Fruit fly (Drosophila melanogaster) whole organism, embryonic: Measurements from ENCODE around the gene Tcs6.

ENCODE experiments used
- CG10321 ChIP-seq: fragments of 200-800 bp; sonication (Bioruptor generic); IDR thresholded peaks from 2 replicates; pipeline ENCODE4 v1.3.6; 2022; ENCODE audit warnings: missing biosample characterization, missing genetic modification characterization
- CG10654 ChIP-seq: fragments of 200-800 bp; sonication (Bioruptor generic); optimal IDR thresholded peaks from 2 replicates; lab custom pipeline; 2016; ENCODE audit warnings: missing biosample characterization, missing genetic modification characterization
- CG10959 ChIP-seq: fragments of 200-800 bp; sonication (Bioruptor generic); IDR thresholded peaks from 2 replicates; pipeline ENCODE4 v1.3.6; 2022; ENCODE audit warnings: missing biosample characterization, missing genetic modification characterization
- CG11247 ChIP-seq: fragments of 200-800 bp; sonication (Bioruptor generic); IDR thresholded peaks from 2 replicates; pipeline ENCODE4 v1.3.6; 2022; ENCODE audit warnings: missing biosample characterization, missing genetic modification characterization
- CG11723 ChIP-seq: fragments of 200-800 bp; sonication (Bioruptor generic); optimal IDR thresholded peaks from 2 replicates; lab custom pipeline; 2017; ENCODE audit warnings: missing biosample characterization, mild to moderate bottlenecking, missing genetic modification characterization
- CG13296 ChIP-seq: fragments of 200-800 bp; sonication (Bioruptor generic); optimal IDR thresholded peaks from 3 replicates; lab custom pipeline; 2018; ENCODE audit warnings: missing biosample characterization, mild to moderate bottlenecking, missing genetic modification characterization
- CG15269 ChIP-seq: fragments of 200-800 bp; sonication (Bioruptor generic); optimal IDR thresholded peaks from 2 replicates; lab custom pipeline; 2018; ENCODE audit warnings: missing biosample characterization, mild to moderate bottlenecking, missing genetic modification characterization, moderate library complexity
- CG1602 ChIP-seq: fragments of 200-800 bp; sonication (Bioruptor generic); optimal IDR thresholded peaks from 3 replicates; lab custom pipeline; 2016; ENCODE audit warnings: missing biosample characterization, missing genetic modification characterization
- CG16815 ChIP-seq: fragments of 200-800 bp; sonication (Bioruptor generic); optimal IDR thresholded peaks from 3 replicates; lab custom pipeline; 2017; ENCODE audit warnings: missing biosample characterization, mild to moderate bottlenecking, missing genetic modification characterization
- CG2199 ChIP-seq: fragments of 200-800 bp; sonication (Bioruptor generic); IDR thresholded peaks from 3 replicates; pipeline ENCODE4 v1.3.6; 2022; ENCODE audit warnings: missing biosample characterization, missing genetic modification characterization
- CG2712 ChIP-seq: fragments of 200-800 bp; optimal IDR thresholded peaks from 3 replicates; lab custom pipeline; 2019; ENCODE audit warnings: missing biosample characterization, mild to moderate bottlenecking, missing genetic modification characterization, moderate library complexity
- CG4328 ChIP-seq: fragments of 200-800 bp; sonication (Bioruptor generic); optimal IDR thresholded peaks from 3 replicates; lab custom pipeline; 2017; ENCODE audit warnings: missing biosample characterization, missing genetic modification reagents, missing genetic modification characterization
- CG7556 ChIP-seq: fragments of 200-800 bp; sonication (Bioruptor generic); optimal IDR thresholded peaks from 2 replicates; lab custom pipeline; 2017; ENCODE audit warnings: missing biosample characterization, mild to moderate bottlenecking, missing genetic modification characterization
- CG9727 ChIP-seq: fragments of 200-800 bp; sonication (Bioruptor generic); optimal IDR thresholded peaks from 3 replicates; lab custom pipeline; 2017; ENCODE audit warnings: missing biosample characterization, mild to moderate bottlenecking, missing genetic modification characterization
- CG9932 ChIP-seq: fragments of 200-800 bp; sonication (Bioruptor generic); IDR thresholded peaks from 2 replicates; pipeline ENCODE4 v1.3.6; 2022; ENCODE audit warnings: missing biosample characterization, missing genetic modification characterization
- CkIIα-i1 ChIP-seq: fragments of 200-800 bp; sonication (Bioruptor generic); IDR thresholded peaks from 2 replicates; pipeline ENCODE4 v1.3.6; 2022; ENCODE audit warnings: missing biosample characterization, missing genetic modification characterization
- Dip2 ChIP-seq: fragments of 200-800 bp; sonication (Bioruptor generic); IDR thresholded peaks from 2 replicates; pipeline ENCODE4 v1.3.6; 2022; ENCODE audit warnings: missing biosample characterization, missing genetic modification characterization
- Doc2 ChIP-seq: fragments of 200-800 bp; sonication (Bioruptor generic); IDR thresholded peaks from 2 replicates; pipeline ENCODE4 v1.3.6; 2022; ENCODE audit warnings: missing biosample characterization, missing genetic modification characterization
- E2f2 ChIP-seq: fragments of 200-800 bp; sonication (Bioruptor generic); IDR thresholded peaks from 2 replicates; pipeline ENCODE4 v1.3.6; 2022; ENCODE audit warnings: missing biosample characterization, missing genetic modification characterization
- ERR ChIP-seq: fragments of 200-800 bp; sonication (Bioruptor generic); optimal IDR thresholded peaks from 2 replicates; lab custom pipeline; 2016; ENCODE audit warnings: missing biosample characterization, missing genetic modification characterization
- Eip74EF ChIP-seq, 2 experiments: fragments of 200-800 bp in 1 of 2; fragments of >200 bp in 1 of 2; sonication (Bioruptor generic) in 1 of 2; optimal IDR thresholded peaks; 2 replicates each; lab custom pipeline; 2017 to 2019; ENCODE audit warnings: missing biosample characterization in 2 of 2, missing genetic modification characterization in 2 of 2, mild to moderate bottlenecking in 1 of 2, moderate library complexity in 1 of 2
- Gsc ChIP-seq: fragments of 200-800 bp; sonication (Bioruptor generic); IDR thresholded peaks from 2 replicates; pipeline ENCODE4 v1.3.6; 2022; ENCODE audit warnings: missing biosample characterization, missing genetic modification characterization
- Hey ChIP-seq: fragments of 200-800 bp; sonication (Bioruptor generic); optimal IDR thresholded peaks from 3 replicates; lab custom pipeline; 2018; ENCODE audit warnings: missing biosample characterization, mild to moderate bottlenecking, missing genetic modification characterization
- Hr39 ChIP-seq: fragments of >200 bp; optimal IDR thresholded peaks from 2 replicates; lab custom pipeline; 2017
- NC2α ChIP-seq: fragments of 200-800 bp; sonication (Bioruptor generic); optimal IDR thresholded peaks from 2 replicates; lab custom pipeline; 2016; ENCODE audit warnings: missing biosample characterization, missing genetic modification characterization
- Spps ChIP-seq: fragments of 200-800 bp; sonication (Bioruptor generic); optimal IDR thresholded peaks from 2 replicates; lab custom pipeline; 2018; ENCODE audit warnings: missing biosample characterization, mild to moderate bottlenecking, missing genetic modification characterization
- Stat92E ChIP-seq, 3 experiments: fragments of >200 bp in 2 of 3; fragments of 200-800 bp in 1 of 3; sonication (Bioruptor generic) in 1 of 3; optimal IDR thresholded peaks; 2 replicates each; lab custom pipeline; 2017 to 2019; ENCODE audit warnings: missing biosample characterization in 3 of 3, missing genetic modification characterization in 3 of 3, mild to moderate bottlenecking in 1 of 3, moderate library complexity in 1 of 3
- TFAM ChIP-seq: fragments of 200-800 bp; sonication (Bioruptor generic); optimal IDR thresholded peaks from 2 replicates; lab custom pipeline; 2017; ENCODE audit warnings: missing biosample characterization, missing genetic modification characterization, inconsistent platforms
- ab ChIP-seq: fragments of 200-800 bp; sonication (Bioruptor generic); optimal IDR thresholded peaks from 2 replicates; lab custom pipeline; 2016; ENCODE audit warnings: missing biosample characterization, missing genetic modification characterization
- ac ChIP-seq: fragments of 200-800 bp; sonication (Bioruptor generic); optimal IDR thresholded peaks from 3 replicates; lab custom pipeline; 2017; ENCODE audit warnings: missing biosample characterization, mild to moderate bottlenecking, missing genetic modification characterization
- ato ChIP-seq: fragments of 200-800 bp; sonication (Bioruptor generic); IDR thresholded peaks from 2 replicates; pipeline ENCODE4 v1.3.6; 2022; ENCODE audit warnings: missing biosample characterization, missing genetic modification characterization; ENCODE audit not compliant: partially characterized antibody
- bbx ChIP-seq: fragments of 200-800 bp; sonication (Bioruptor generic); IDR thresholded peaks from 2 replicates; pipeline ENCODE4 v1.3.6; 2022; ENCODE audit warnings: missing biosample characterization, missing genetic modification characterization; ENCODE audit not compliant: partially characterized antibody
- cas ChIP-seq: fragments of 200-800 bp; sonication (Bioruptor generic); IDR thresholded peaks from 2 replicates; pipeline ENCODE4 v1.3.6; 2022; ENCODE audit warnings: missing biosample characterization, missing genetic modification characterization
- chif ChIP-seq, 2 experiments: fragments of 200-800 bp; sonication (Bioruptor generic); optimal IDR thresholded peaks; 3 replicates each; lab custom pipeline; 2016; ENCODE audit warnings: missing biosample characterization in 2 of 2, missing genetic modification characterization in 2 of 2
- crc ChIP-seq: fragments of 200-800 bp; sonication (Bioruptor generic); optimal IDR thresholded peaks from 2 replicates; lab custom pipeline; 2016; ENCODE audit warnings: missing biosample characterization, missing genetic modification characterization
- dm ChIP-seq: fragments of 200-800 bp; sonication (Bioruptor generic); optimal IDR thresholded peaks from 3 replicates; lab custom pipeline; 2016; ENCODE audit warnings: missing biosample characterization, missing genetic modification characterization
- eyg ChIP-seq: fragments of 200-800 bp; sonication (Bioruptor generic); optimal IDR thresholded peaks from 3 replicates; lab custom pipeline; 2016; ENCODE audit warnings: missing biosample characterization, missing genetic modification characterization
- fru ChIP-seq: fragments of >200 bp; optimal IDR thresholded peaks from 2 replicates; lab custom pipeline; 2017
- gro ChIP-seq: fragments of 200-800 bp; sonication (Bioruptor generic); optimal IDR thresholded peaks from 2 replicates; lab custom pipeline; 2016; ENCODE audit warnings: missing biosample characterization, missing genetic modification characterization
- insv ChIP-seq, 2 experiments: fragments of 200-800 bp; sonication (Bioruptor generic); optimal IDR thresholded peaks; 3 replicates each; lab custom pipeline; 2016 to 2018; ENCODE audit warnings: missing biosample characterization in 2 of 2, missing genetic modification characterization in 2 of 2
- knrl ChIP-seq: fragments of 200-800 bp; sonication (Bioruptor generic); IDR thresholded peaks from 3 replicates; pipeline ENCODE4 v1.3.6; 2022; ENCODE audit warnings: missing biosample characterization, missing genetic modification characterization; ENCODE audit not compliant: partially characterized antibody
- lbe ChIP-seq: fragments of 200-800 bp; sonication (Bioruptor generic); optimal IDR thresholded peaks from 2 replicates; lab custom pipeline; 2016; ENCODE audit warnings: missing biosample characterization, mild to moderate bottlenecking, missing genetic modification characterization
- lov ChIP-seq, 2 experiments: fragments of 200-800 bp in 1 of 2; fragments of >200 bp in 1 of 2; sonication (Bioruptor generic) in 1 of 2; IDR thresholded peaks in 1 of 2; optimal IDR thresholded peaks in 1 of 2; 2 replicates in 1 of 2; 3 replicates in 1 of 2; pipeline versions ENCODE4 v1.3.6 to Lab custom; 2017 to 2022; ENCODE audit warnings: missing biosample characterization in 1 of 2, missing genetic modification characterization in 1 of 2
- mld ChIP-seq: fragments of 200-800 bp; sonication (Bioruptor generic); IDR thresholded peaks from 3 replicates; pipeline ENCODE4 v1.3.6; 2022; ENCODE audit warnings: missing biosample characterization, missing genetic modification characterization; ENCODE audit not compliant: partially characterized antibody
- nerfin-2 ChIP-seq: fragments of 200-800 bp; sonication (Bioruptor generic); IDR thresholded peaks from 2 replicates; pipeline ENCODE4 v1.3.6; 2022; ENCODE audit warnings: missing biosample characterization, missing genetic modification characterization; ENCODE audit not compliant: partially characterized antibody
- nom ChIP-seq: fragments of 200-800 bp; sonication (Bioruptor generic); optimal IDR thresholded peaks from 2 replicates; lab custom pipeline; 2017; ENCODE audit warnings: missing biosample characterization, missing genetic modification characterization, mild to moderate bottlenecking, moderate library complexity, missing genetic modification reagents
- sima ChIP-seq: fragments of 200-800 bp; sonication (Bioruptor generic); optimal IDR thresholded peaks from 2 replicates; lab custom pipeline; 2016; ENCODE audit warnings: missing biosample characterization, missing genetic modification characterization
- sob ChIP-seq: fragments of 200-800 bp; sonication (Bioruptor generic); IDR thresholded peaks from 2 replicates; pipeline ENCODE4 v1.3.6; 2022; ENCODE audit warnings: missing biosample characterization, missing genetic modification characterization
- tap ChIP-seq: fragments of 200-800 bp; optimal IDR thresholded peaks from 3 replicates; lab custom pipeline; 2019; ENCODE audit warnings: missing biosample characterization, mild to moderate bottlenecking, missing genetic modification characterization, moderate library complexity
- tll ChIP-seq, 2 experiments: fragments of 200-800 bp in 1 of 2; fragments of >200 bp in 1 of 2; sonication (Bioruptor generic) in 1 of 2; optimal IDR thresholded peaks; 2 replicates each; lab custom pipeline; 2017 to 2019; ENCODE audit warnings: missing biosample characterization in 2 of 2, missing genetic modification characterization in 2 of 2, mild to moderate bottlenecking in 1 of 2, moderate library complexity in 1 of 2
- usp ChIP-seq: fragments of >200 bp; optimal IDR thresholded peaks from 2 replicates; lab custom pipeline; 2017; ENCODE audit warnings: missing biosample characterization, missing genetic modification characterization
- zfh1 ChIP-seq: fragments of 200-800 bp; sonication (Bioruptor generic); IDR thresholded peaks from 3 replicates; pipeline ENCODE4 v1.3.6; 2022; ENCODE audit warnings: missing biosample characterization, missing genetic modification characterization

Tcs6 gene

DNA sequence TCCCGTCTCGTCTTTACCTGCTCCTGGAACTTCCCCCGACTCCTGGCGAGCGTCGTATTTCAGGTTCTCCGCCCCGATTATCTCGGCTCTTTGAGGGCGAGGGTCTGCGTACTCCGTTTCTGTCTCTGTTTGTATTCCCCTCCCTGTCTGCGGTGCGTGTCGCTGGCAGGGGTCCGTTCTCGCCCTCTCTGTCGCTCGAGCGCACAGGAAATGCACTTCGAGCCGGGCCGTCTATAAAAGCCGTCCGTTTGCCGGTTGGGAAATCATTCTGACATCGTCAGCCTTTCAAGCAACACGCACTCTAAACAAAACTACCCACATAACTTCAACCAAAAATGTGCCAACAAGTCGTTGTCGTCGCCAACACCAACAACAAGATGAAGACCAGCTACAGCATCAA lies 47.4 kb downstream of the Tcs6 start (continued):
- TF ChIP-seq gro (GFP tag; lab: Kevin White, UChicago) (no peak), nom (GFP tag; lab: Kevin White, UChicago) (peak; percentile 18), CG7556 (GFP tag; lab: Kevin White, UChicago) (no peak), bbx (GFP tag; lab: Robert Waterston, UW) (peak; percentile 9; the same call in 1 of the 2 replicates), CG16815 (no peak), chif (GFP tag; optimal IDR thresholded peaks at IDR 0.05; lab: Kevin White, UChicago) (no peak), CkIIα-i1 (GFP tag; lab: Robert Waterston, UW) (no peak), Spps (tag; lab: Kevin White, UChicago) (no peak), CG13296 (GFP tag; lab: Kevin White, UChicago) (no peak), tap (tag; lab: Kevin White, UChicago) (no peak), E2f2 (no peak), lbe (GFP tag; lab: Kevin White, UChicago) (no peak), crc (GFP tag; lab: Kevin White, UChicago) (no peak), ERR (GFP tag; lab: Kevin White, UChicago) (no peak), fru (lab: Kevin White, UChicago) (no peak), Eip74EF (GFP tag; optimal IDR thresholded peaks at IDR 0.05; lab: Kevin White, UChicago) (no peak), Hr39 (lab: Kevin White, UChicago) (no peak), sob (GFP tag; lab: Robert Waterston, UW) (no peak), CG10654 (no peak), CG11247 (GFP tag; lab: Robert Waterston, UW) (no peak), CG2199 (GFP tag; lab: Robert Waterston, UW) (peak; percentile 62; the same call in 1 of the 3 replicates), sima (GFP tag; lab: Kevin White, UChicago) (no peak), zfh1 (GFP tag; lab: Robert Waterston, UW) (no peak), insv (GFP tag; optimal IDR thresholded peaks at IDR 0.05; lab: Kevin White, UChicago) (peak in 1 of 2 experiments; percentile 74), CG4328 (GFP tag; lab: Kevin White, UChicago) (no peak), CG9727 (GFP tag; lab: Kevin White, UChicago) (no peak), tll (GFP tag; optimal IDR thresholded peaks at IDR 0.05; lab: Kevin White, UChicago) (peak in 1 of 2 experiments; percentile 71), TFAM (GFP tag; lab: Kevin White, UChicago) (no peak), CG11723 (GFP tag; lab: Kevin White, UChicago) (no peak), Doc2 (GFP tag; lab: Robert Waterston, UW) (no peak), usp (no peak), Dip2 (no peak), CG9932 (no peak), CG10321 (no peak), NC2α (GFP tag; lab: Kevin White, UChicago) (peak; percentile 50), CG10959 (GFP tag; lab: Robert Waterston, UW) (no peak), ac (GFP tag; lab: Kevin White, UChicago) (no peak), Stat92E (GFP tag; optimal IDR thresholded peaks at IDR 0.05; lab: Kevin White, UChicago) (no peak), cas (GFP tag; lab: Robert Waterston, UW) (no peak), CG2712 (tag; lab: Kevin White, UChicago) (peak; percentile 5), nerfin-2 (GFP tag; lab: Robert Waterston, UW) (no peak), CG15269 (tag; lab: Kevin White, UChicago) (no peak), Hey (tag; lab: Kevin White, UChicago) (no peak), eyg (GFP tag; lab: Kevin White, UChicago) (no peak), CG1602 (GFP tag; lab: Kevin White, UChicago) (no peak), ab (no peak), knrl (no peak), mld (no peak), dm (GFP tag; lab: Kevin White, UChicago) (no peak), Gsc (GFP tag; lab: Robert Waterston, UW) (no peak), ato (GFP tag; lab: Robert Waterston, UW) (no peak), lov (optimal IDR thresholded peaks at IDR 0.05; lab: Kevin White, UChicago) (no peak), lov (GFP tag; IDR thresholded peaks at IDR 0.05; lab: Robert Waterston, UW) (no peak)
